Worm (Caenorhabditis elegans) whole organism, early embryonic: ENCODE measurements around the gene Y47D3B.3.

ENCODE experiments used
- ama-1 ChIP-seq: fragments of 150-350 bp; optimal IDR thresholded peaks from 2 replicates; lab custom pipeline; 2014
- hmbx-1 ChIP-seq: sonication (generic microtip); optimal IDR thresholded peaks from 2 replicates; lab custom pipeline; 2016; ENCODE audit warnings: mild to moderate bottlenecking, missing genetic modification characterization, missing compliant biosample characterization
- tbx-37 ChIP-seq: fragments of 200-800 bp; sonication (Bioruptor generic); conservative IDR thresholded peaks from 2 replicates; pipeline ENCODE4 v1.3.6; 2022; ENCODE audit warnings: missing genetic modification reagents, missing genetic modification characterization, missing compliant biosample characterization

DNA sequence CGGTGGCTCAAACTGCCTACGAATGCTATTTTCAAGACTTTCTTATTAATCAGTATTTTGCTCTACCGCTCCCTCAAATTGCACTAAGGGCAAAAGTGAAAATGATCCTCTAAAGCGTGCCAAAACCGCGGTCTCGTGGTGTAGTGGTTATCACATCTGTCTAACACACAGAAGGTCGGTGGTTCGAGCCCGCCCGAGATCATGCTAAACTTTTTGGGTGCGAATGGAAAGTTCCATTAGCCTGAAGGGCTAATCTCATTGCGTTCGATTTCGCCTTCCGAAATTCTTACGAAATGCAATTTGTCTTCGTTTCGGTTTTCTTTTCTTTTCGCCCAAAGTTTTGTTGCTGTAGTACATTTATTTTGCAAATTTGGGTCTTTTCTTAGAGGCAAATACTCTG is 44.1 kb upstream of the Y47D3B.3 start:
- TF ChIP-seq ama-1 (lab: Kevin White, UChicago) (no peak), hmbx-1 (tag; lab: Kevin White, UChicago) (no peak), tbx-37 (GFP tag; lab: Robert Waterston, UW) (0 out of 2 replicates have a peak, but pooled peaks have one; percentile 41)
